Worm (Caenorhabditis elegans) whole organism, young adult: ENCODE data around the gene msp-113.
"Not testable (repeated sequence)": the region's sequence is repeated elsewhere in the genome, so short reads cannot be mapped to it uniquely, and the experiment has no call there.

Experiments used
- B0261.1 ChIP-seq: sonication (generic microtip); optimal IDR thresholded peaks from 2 replicates; lab custom pipeline; 2016; ENCODE audit warnings: mild to moderate bottlenecking, missing genetic modification characterization, moderate library complexity, missing compliant biosample characterization
- F49E8.2 ChIP-seq: sonication (generic microtip); optimal IDR thresholded peaks from 3 replicates; lab custom pipeline; 2017; ENCODE audit warnings: missing genetic modification characterization, mild to moderate bottlenecking, missing compliant biosample characterization, antibody characterized with exemption, moderate library complexity; ENCODE audit not compliant: insufficient read depth
- F57C9.4 ChIP-seq: sonication (generic microtip); optimal IDR thresholded peaks from 2 replicates; lab custom pipeline; 2017; ENCODE audit warnings: mild to moderate bottlenecking, missing genetic modification characterization, missing compliant biosample characterization
- T07F8.4 ChIP-seq: sonication (generic microtip); optimal IDR thresholded peaks from 2 replicates; lab custom pipeline; 2016; ENCODE audit warnings: mild to moderate bottlenecking, missing genetic modification characterization, moderate library complexity, missing compliant biosample characterization
- Y79H2A.3 ChIP-seq: fragments of 200-800 bp; sonication (Bioruptor generic); conservative IDR thresholded peaks from 2 replicates; pipeline ENCODE4 v1.3.6; 2022; ENCODE audit warnings: missing genetic modification reagents, missing genetic modification characterization, missing compliant biosample characterization
- atf-7 ChIP-seq: sonication (generic microtip); optimal IDR thresholded peaks from 2 replicates; lab custom pipeline; 2017; ENCODE audit warnings: mild to moderate bottlenecking, missing genetic modification characterization, missing compliant biosample characterization
- athp-1 ChIP-seq: sonication (generic microtip); optimal IDR thresholded peaks from 2 replicates; lab custom pipeline; 2017; ENCODE audit warnings: mild to moderate bottlenecking, missing genetic modification characterization, missing compliant biosample characterization
- attf-6 ChIP-seq: fragments of 200-800 bp; sonication (Bioruptor generic); IDR thresholded peaks from 2 replicates; pipeline ENCODE4 v1.3.6; 2022; ENCODE audit warnings: missing genetic modification reagents, missing genetic modification characterization, missing compliant biosample characterization
- ceh-58 ChIP-seq: fragments of 200-800 bp; sonication (Bioruptor generic); IDR thresholded peaks from 2 replicates; pipeline ENCODE4 v1.3.6; 2022; ENCODE audit warnings: missing genetic modification characterization, missing compliant biosample characterization
- chd-7 ChIP-seq: sonication (generic microtip); optimal IDR thresholded peaks from 2 replicates; lab custom pipeline; 2016; ENCODE audit warnings: mild to moderate bottlenecking, missing genetic modification characterization, moderate library complexity, missing compliant biosample characterization
- die-1 ChIP-seq: sonication (generic microtip); optimal IDR thresholded peaks from 2 replicates; lab custom pipeline; 2016; ENCODE audit warnings: missing genotype, mild to moderate bottlenecking, missing genetic modification characterization, missing compliant biosample characterization
- egl-44 ChIP-seq: fragments of 200-800 bp; sonication (Bioruptor generic); IDR thresholded peaks from 2 replicates; pipeline ENCODE4 v1.3.6; 2022; ENCODE audit warnings: missing genetic modification reagents, missing genetic modification characterization, missing compliant biosample characterization
- hmg-1.2 ChIP-seq: fragments of 200-800 bp; sonication (Bioruptor generic); IDR thresholded peaks from 2 replicates; pipeline ENCODE4 v1.3.6; 2022; ENCODE audit warnings: missing genetic modification reagents, missing genetic modification characterization, missing compliant biosample characterization
- hrde-1 ChIP-seq: sonication (generic microtip); optimal IDR thresholded peaks from 2 replicates; lab custom pipeline; 2016; ENCODE audit warnings: missing genetic modification characterization, mild to moderate bottlenecking, missing compliant biosample characterization, moderate library complexity, missing genotype, missing genetic modification reagents, borderline replicate concordance
- let-607 ChIP-seq, 2 experiments: fragments of 200-800 bp in 1 of 2; sonication (Bioruptor generic) in 1 of 2; sonication (generic microtip) in 1 of 2; optimal IDR thresholded peaks; 2 replicates each; lab custom pipeline; 2016 to 2018; ENCODE audit warnings: mild to moderate bottlenecking in 2 of 2, missing compliant biosample characterization in 2 of 2, missing genetic modification characterization in 2 of 2, moderate library complexity in 2 of 2, missing genotype in 1 of 2
- lsl-1 ChIP-seq: fragments of 200-800 bp; sonication (Bioruptor generic); optimal IDR thresholded peaks from 2 replicates; lab custom pipeline; 2018; ENCODE audit warnings: mild to moderate bottlenecking, missing genetic modification characterization, moderate library complexity, missing compliant biosample characterization
- madf-10 ChIP-seq: sonication (generic microtip); optimal IDR thresholded peaks from 2 replicates; lab custom pipeline; 2016; ENCODE audit warnings: mild to moderate bottlenecking, missing genetic modification characterization, missing compliant biosample characterization
- madf-3 ChIP-seq: fragments of 200-800 bp; sonication (Bioruptor generic); IDR thresholded peaks from 2 replicates; pipeline ENCODE4 v1.3.6; 2022; ENCODE audit warnings: missing genetic modification reagents, missing genetic modification characterization, missing compliant biosample characterization
- madf-6 ChIP-seq: fragments of 200-800 bp; sonication (Bioruptor generic); IDR thresholded peaks from 2 replicates; pipeline ENCODE4 v1.3.6; 2022; ENCODE audit warnings: missing genetic modification reagents, missing genetic modification characterization, missing compliant biosample characterization
- mcd-1 ChIP-seq: fragments of 200-800 bp; sonication (Bioruptor generic); IDR thresholded peaks from 2 replicates; pipeline ENCODE4 v1.3.6; 2022; ENCODE audit warnings: missing genetic modification reagents, missing genetic modification characterization, missing compliant biosample characterization
- mxl-1 ChIP-seq: sonication (generic microtip); optimal IDR thresholded peaks from 2 replicates; lab custom pipeline; 2016; ENCODE audit warnings: missing genetic modification characterization, missing compliant biosample characterization
- nfya-2 ChIP-seq: fragments of 200-800 bp; sonication (Bioruptor generic); IDR thresholded peaks from 2 replicates; pipeline ENCODE4 v1.3.6; 2022; ENCODE audit warnings: missing genetic modification reagents, missing genetic modification characterization, missing compliant biosample characterization
- nfyb-1 ChIP-seq: fragments of 200-800 bp; sonication (Bioruptor generic); IDR thresholded peaks from 2 replicates; pipeline ENCODE4 v1.3.6; 2022; ENCODE audit warnings: missing genetic modification reagents, missing genetic modification characterization, missing compliant biosample characterization
- nhr-120 ChIP-seq: fragments of 200-800 bp; sonication (Bioruptor generic); IDR thresholded peaks from 2 replicates; pipeline ENCODE4 v1.3.6; 2022; ENCODE audit warnings: missing genetic modification characterization, missing compliant biosample characterization
- nhr-179 ChIP-seq: sonication (generic microtip); optimal IDR thresholded peaks from 2 replicates; lab custom pipeline; 2016; ENCODE audit warnings: mild to moderate bottlenecking, missing genetic modification characterization, missing compliant biosample characterization
- rpc-1 ChIP-seq, 2 experiments: fragments of 150-350 bp in 1 of 2; sonication (generic microtip) in 1 of 2; optimal IDR thresholded peaks; 2 replicates each; lab custom pipeline; 2014 to 2018; ENCODE audit warnings: missing biosample characterization in 1 of 2, missing genetic modification characterization in 1 of 2, missing genetic modification reagents in 1 of 2, missing genotype in 1 of 2
- somi-1 ChIP-seq: fragments of 200-800 bp; sonication (Bioruptor generic); optimal IDR thresholded peaks from 2 replicates; lab custom pipeline; 2018; ENCODE audit warnings: mild to moderate bottlenecking, missing genetic modification characterization, missing compliant biosample characterization
- sptf-2 ChIP-seq: fragments of 200-800 bp; sonication (Bioruptor generic); optimal IDR thresholded peaks from 2 replicates; lab custom pipeline; 2018; ENCODE audit warnings: mild to moderate bottlenecking, missing genetic modification characterization, missing compliant biosample characterization
- unc-62 ChIP-seq: fragments of 150-350 bp; optimal IDR thresholded peaks from 2 replicates; lab custom pipeline; 2014; ENCODE audit warnings: missing biosample characterization, missing genetic modification reagents, missing genetic modification characterization
- zfh-2 ChIP-seq: fragments of 200-800 bp; sonication (Bioruptor generic); conservative IDR thresholded peaks from 2 replicates; pipeline ENCODE4 v1.3.6; 2022; ENCODE audit warnings: missing genetic modification reagents, missing genetic modification characterization, missing compliant biosample characterization

Gene msp-113

ce11 chrIV:5297436-5298012, at the start of gene msp-113, which contains the start of gene ZK354.6:
Gene msp-113, plus strand, starts transcription at chrIV:5297962.
Gene ZK354.6, minus strand, starts transcription at chrIV:5297536.
- TF ChIP-seq rpc-1 (optimal IDR thresholded peaks at IDR 0.05; lab: Kevin White, UChicago) (no peak), rpc-1 (tag; optimal IDR thresholded peaks at IDR 0.05; lab: Kevin White, UChicago) (no peak), nfya-2 (no peak), ceh-58 (GFP tag; lab: Robert Waterston, UW) (no peak), mcd-1 (GFP tag; lab: Robert Waterston, UW) (no peak), somi-1 (no peak), hrde-1 (no peak), B0261.1 (tag; lab: Kevin White, UChicago) (no peak), T07F8.4 (tag; lab: Kevin White, UChicago) (no peak), egl-44 (GFP tag; lab: Robert Waterston, UW) (no peak), nhr-120 (GFP tag; lab: Robert Waterston, UW) (no peak), F57C9.4 (no peak), lsl-1 (GFP tag; lab: Kevin White, UChicago) (no peak), zfh-2 (no peak), nhr-179 (no peak), F49E8.2 (tag; lab: Kevin White, UChicago) (no peak), mxl-1 (no peak), hmg-1.2 (GFP tag; lab: Robert Waterston, UW) (no peak), atf-7 (tag; lab: Kevin White, UChicago) (no peak), nfyb-1 (GFP tag; lab: Robert Waterston, UW) (no peak)

ce11 chrIV:5254678-5255077, 43.1 kb upstream of the msp-113 start, which contains the start of gene F36H12.10:
Gene F36H12.10, minus strand, starts transcription at chrIV:5254778.
- TF ChIP-seq madf-6 (GFP tag; lab: Robert Waterston, UW); madf-3 (GFP tag; lab: Robert Waterston, UW); madf-10 (tag; lab: Kevin White, UChicago): not testable (repeated sequence)

ce11 chrIV:5256731-5257130, 41.0 kb upstream of the msp-113 start, which contains the start of gene F36H12.9:
Gene F36H12.9, plus strand, starts transcription at chrIV:5257031.
- not testable (repeated sequence) for TF ChIP-seq let-607 (tag; optimal IDR thresholded peaks at IDR 0.05; lab: Kevin White, UChicago); unc-62 (GFP tag; lab: Kevin White, UChicago); chd-7 (tag; lab: Kevin White, UChicago)

- not testable (repeated sequence) for TF ChIP-seq attf-6, Y79H2A.3, egl-44 (GFP tag; lab: Robert Waterston, UW)
Observed at ce11 chrIV:5258385-5258784, 39.4 kb upstream of the msp-113 start, which contains the start of gene ttbk-2.1. Gene ttbk-2.1, plus strand, starts transcription at chrIV:5258685.

ce11 chrIV:5260289-5260688, 37.5 kb upstream of the msp-113 start, which contains the start of gene msp-19:
Gene msp-19, plus strand, starts transcription at chrIV:5260589.
- not testable (repeated sequence) for TF ChIP-seq athp-1; die-1 (tag; lab: Kevin White, UChicago); sptf-2 (GFP tag; lab: Kevin White, UChicago)
